Fruit fly (Drosophila melanogaster) Kc167 (cell line): ENCODE measurements around the gene cas.

Experiments used
- Myc ChIP-seq: fragments of >200 bp; optimal IDR thresholded peaks from 2 replicates; lab custom pipeline; 2017; ENCODE audit warnings: missing external identifiers
- Sin3A ChIP-seq: fragments of >200 bp; optimal IDR thresholded peaks from 2 replicates; lab custom pipeline; 2018; ENCODE audit warnings: missing external identifiers
- h ChIP-seq: fragments of >200 bp; optimal IDR thresholded peaks from 3 replicates; lab custom pipeline; 2018; ENCODE audit warnings: missing external identifiers
- insv ChIP-seq: fragments of >200 bp; optimal IDR thresholded peaks from 3 replicates; lab custom pipeline; 2018; ENCODE audit warnings: missing external identifiers
- psq ChIP-seq: fragments of >200 bp; optimal IDR thresholded peaks from 2 replicates; lab custom pipeline; 2017; ENCODE audit warnings: missing external identifiers
- ttk ChIP-seq: sonication (Bioruptor generic); optimal IDR thresholded peaks from 2 replicates; lab custom pipeline; 2017; ENCODE audit warnings: missing external identifiers

Gene cas

dm6 chr3R:5716755-5717309 lies at the start of gene cas:
Gene cas (minus strand): TSS chr3R:5716805.
- TF ChIP-seq insv (lab: Kevin White, UChicago) (no peak), Sin3A (lab: Kevin White, UChicago) (no peak), psq (lab: Kevin White, UChicago) (no peak)

- TF ChIP-seq h (lab: Kevin White, UChicago) (no peak), psq (lab: Kevin White, UChicago) (no peak)
Measured at dm6 chr3R:5760980-5761379, 44.4 kb upstream of the cas start.

- TF ChIP-seq insv (lab: Kevin White, UChicago), result no peak
- TF ChIP-seq ttk (lab: Kevin White, UChicago), result no peak
- TF ChIP-seq psq (lab: Kevin White, UChicago), result no peak
- TF ChIP-seq Myc (lab: Kevin White, UChicago), result no peak
- no peak for TF ChIP-seq h (lab: Kevin White, UChicago)
Measured at dm6 chr3R:5758624-5759209, 42.1 kb upstream of the cas start, which contains the start of gene Sec8. Gene Sec8 (minus strand): TSS chr3R:5758997.

dm6 chr3R:5754594-5754993 lies 38.0 kb upstream of the cas start, which contains the start of gene Dcps:
Gene Dcps (minus strand): TSS chr3R:5754774.
- TF ChIP-seq h (lab: Kevin White, UChicago) (no peak), ttk (lab: Kevin White, UChicago) (no peak), Myc (lab: Kevin White, UChicago) (no peak), Sin3A (lab: Kevin White, UChicago) (no peak), insv (lab: Kevin White, UChicago) (no peak), psq (lab: Kevin White, UChicago) (no peak)

- TF ChIP-seq h (lab: Kevin White, UChicago) (no peak), Myc (lab: Kevin White, UChicago) (no peak), Sin3A (lab: Kevin White, UChicago) (no peak), ttk (lab: Kevin White, UChicago) (no peak), psq (lab: Kevin White, UChicago) (no peak), insv (lab: Kevin White, UChicago) (no peak)
Measured at dm6 chr3R:5746646-5747045, 30.0 kb upstream of the cas start.

dm6 chr3R:5742278-5743196 lies 25.9 kb upstream of the cas start, which contains the start of the genes Sym and Madm:
Gene Sym (minus strand): TSS chr3R:5742476.
Gene Madm (plus strand): TSS chr3R:5742510.
- TF ChIP-seq Myc (lab: Kevin White, UChicago), result no peak
- TF ChIP-seq psq (lab: Kevin White, UChicago), result no peak
- TF ChIP-seq Sin3A (lab: Kevin White, UChicago), result no peak
- TF ChIP-seq insv (lab: Kevin White, UChicago), result no peak
- no peak for TF ChIP-seq h (lab: Kevin White, UChicago)
- TF ChIP-seq ttk (lab: Kevin White, UChicago), result no peak

dm6 chr3R:5737263-5737662 lies 20.7 kb upstream of the cas start:
- TF ChIP-seq Sin3A (lab: Kevin White, UChicago), result no peak
- TF ChIP-seq insv (lab: Kevin White, UChicago), result no peak
- no peak for TF ChIP-seq ttk (lab: Kevin White, UChicago)
- TF ChIP-seq psq (lab: Kevin White, UChicago), result no peak
- no peak for TF ChIP-seq Myc (lab: Kevin White, UChicago)
- TF ChIP-seq h (lab: Kevin White, UChicago), result no peak

dm6 chr3R:5736305-5736869 lies 19.8 kb upstream of the cas start, which contains the start of the genes CG2100 and CG1236:
Gene CG2100 (minus strand): TSS chr3R:5736355.
Gene CG1236 (plus strand): TSS chr3R:5736748.
- TF ChIP-seq Myc (lab: Kevin White, UChicago), result no peak
- TF ChIP-seq ttk (lab: Kevin White, UChicago), result no peak
- TF ChIP-seq insv (lab: Kevin White, UChicago), result no peak
- TF ChIP-seq psq (lab: Kevin White, UChicago), result no peak
- no peak for TF ChIP-seq h (lab: Kevin White, UChicago)
- TF ChIP-seq Sin3A (lab: Kevin White, UChicago), result no peak

dm6 chr3R:5733181-5733580 lies 16.6 kb upstream of the cas start, which contains the start of gene CG1239:
Gene CG1239 (plus strand): TSS chr3R:5733513.
- TF ChIP-seq insv (lab: Kevin White, UChicago) (no peak), ttk (lab: Kevin White, UChicago) (no peak)

- no peak for TF ChIP-seq Myc (lab: Kevin White, UChicago)
Measured at dm6 chr3R:5727724-5728365, 11.2 kb upstream of the cas start.

- TF ChIP-seq ttk (lab: Kevin White, UChicago), result no peak
- TF ChIP-seq insv (lab: Kevin White, UChicago), result no peak
- no peak for TF ChIP-seq Sin3A (lab: Kevin White, UChicago)
- TF ChIP-seq psq (lab: Kevin White, UChicago), result no peak
- no peak for TF ChIP-seq h (lab: Kevin White, UChicago)
- no peak for TF ChIP-seq Myc (lab: Kevin White, UChicago)
Measured at dm6 chr3R:5723122-5723521, 6.5 kb upstream of the cas start.
